Fruit fly (Drosophila melanogaster): ENCODE data around the gene mew.

mew gene

dm6 chrX:13307189-13307588, 48.9 kb upstream of the mew start (continued):
- TF ChIP-seq CG8290 (GFP tag; optimal IDR thresholded peaks at IDR 0.05): no peak
- TF ChIP-seq CG8290 (tag; optimal IDR thresholded peaks at IDR 0.05): no peak
- TF ChIP-seq CG7745 (tag; optimal IDR thresholded peaks at IDR 0.05): no peak
- TF ChIP-seq CG10209 (GFP tag; optimal IDR thresholded peaks at IDR 0.05): peak; percentile 20
- TF ChIP-seq Sin3A (optimal IDR thresholded peaks at IDR 0.05): no peak
- no peak for TF ChIP-seq gsb (GFP tag; IDR thresholded peaks at IDR 0.05)
- TF ChIP-seq bsh (GFP tag; optimal IDR thresholded peaks at IDR 0.05): peak in 1 of 2 experiments; percentile 12
- TF ChIP-seq slou (GFP tag; optimal IDR thresholded peaks at IDR 0.05): no peak
- peak; percentile 32 for TF ChIP-seq CG11723 (GFP tag; optimal IDR thresholded peaks at IDR 0.05)
- TF ChIP-seq CG1792 (GFP tag; optimal IDR thresholded peaks at IDR 0.05): no peak
- no peak for TF ChIP-seq Elba2 (GFP tag; optimal IDR thresholded peaks at IDR 0.05)
- TF ChIP-seq sc (optimal IDR thresholded peaks at IDR 0.05): no peak
- peak; percentile 1 for TF ChIP-seq sc (GFP tag; optimal IDR thresholded peaks at IDR 0.05)
- TF ChIP-seq pho (GFP tag; optimal IDR thresholded peaks at IDR 0.05): no peak
- TF ChIP-seq az2 (GFP tag; optimal IDR thresholded peaks at IDR 0.05): peak; percentile 17
- no peak for TF ChIP-seq CG9797 (GFP tag; optimal IDR thresholded peaks at IDR 0.05)
- no peak for TF ChIP-seq scrt (GFP tag; optimal IDR thresholded peaks at IDR 0.05)
- no peak for TF ChIP-seq hkb (optimal IDR thresholded peaks at IDR 0.05)
- 0 out of 2 replicates have a peak, but pooled peaks have one; percentile 14 for TF ChIP-seq hkb (GFP tag; IDR thresholded peaks at IDR 0.05)
- no peak for TF ChIP-seq ap (GFP tag; IDR thresholded peaks at IDR 0.05)
- no peak for TF ChIP-seq CG16779 (GFP tag; IDR thresholded peaks at IDR 0.05)
- TF ChIP-seq ttk (GFP tag; IDR thresholded peaks at IDR 0.05): no peak
- no peak for TF ChIP-seq CG11247 (GFP tag; IDR thresholded peaks at IDR 0.05)
- no peak for TF ChIP-seq CG16863 (GFP tag; optimal IDR thresholded peaks at IDR 0.05)
- TF ChIP-seq Oli (tag; optimal IDR thresholded peaks at IDR 0.05): peak; percentile 22
- TF ChIP-seq CG10959 (GFP tag; IDR thresholded peaks at IDR 0.05): no peak
- no peak for TF ChIP-seq luna (GFP tag; optimal IDR thresholded peaks at IDR 0.05)
- TF ChIP-seq Max (GFP tag; optimal IDR thresholded peaks at IDR 0.05): peak; percentile 15
- no peak for TF ChIP-seq CG7271 (tag; optimal IDR thresholded peaks at IDR 0.05)
- TF ChIP-seq CG4707 (GFP tag; optimal IDR thresholded peaks at IDR 0.05): no peak
- TF ChIP-seq stwl (tag; optimal IDR thresholded peaks at IDR 0.05): no peak
- no peak for TF ChIP-seq CG4730 (GFP tag; IDR thresholded peaks at IDR 0.05)
- no peak for TF ChIP-seq hth (optimal IDR thresholded peaks at IDR 0.05)
- TF ChIP-seq CG14050 (GFP tag; IDR thresholded peaks at IDR 0.05): no peak
- no peak for TF ChIP-seq pita (GFP tag; optimal IDR thresholded peaks at IDR 0.05)
- peak; percentile 16 for TF ChIP-seq dmrt11E (tag; optimal IDR thresholded peaks at IDR 0.05)
- TF ChIP-seq Ada2b (GFP tag; IDR thresholded peaks at IDR 0.05): no peak
- TF ChIP-seq CG9932 (GFP tag; IDR thresholded peaks at IDR 0.05): no peak
- no peak for TF ChIP-seq Deaf1 (tag; optimal IDR thresholded peaks at IDR 0.05)
- peak; percentile 25 for TF ChIP-seq tio (GFP tag; optimal IDR thresholded peaks at IDR 0.05)
- no peak for TF ChIP-seq CG11093 (GFP tag; IDR thresholded peaks at IDR 0.05)
- TF ChIP-seq cwo (GFP tag; optimal IDR thresholded peaks at IDR 0.05): peak; percentile 28
- no peak for TF ChIP-seq ind (GFP tag; optimal IDR thresholded peaks at IDR 0.05)
- peak; percentile 18 for TF ChIP-seq CG9727 (GFP tag; optimal IDR thresholded peaks at IDR 0.05)
- TF ChIP-seq YL-1 (GFP tag; optimal IDR thresholded peaks at IDR 0.05): no peak
- no peak for TF ChIP-seq CG13624 (GFP tag; optimal IDR thresholded peaks at IDR 0.05)
- TF ChIP-seq CG30403 (GFP tag; optimal IDR thresholded peaks at IDR 0.05): peak; percentile 43
- no peak for TF ChIP-seq cato (GFP tag; optimal IDR thresholded peaks at IDR 0.05; ENCODE audit: borderline replicate concordance)
- TF ChIP-seq CG15601 (tag; optimal IDR thresholded peaks at IDR 0.05): peak; percentile 8
- no peak for TF ChIP-seq abd-A (tag; optimal IDR thresholded peaks at IDR 0.05)
- no peak for TF ChIP-seq ash1 (GFP tag; optimal IDR thresholded peaks at IDR 0.05)
- no peak for TF ChIP-seq MESR4 (GFP tag; optimal IDR thresholded peaks at IDR 0.05)
- TF ChIP-seq Dp (GFP tag; optimal IDR thresholded peaks at IDR 0.05): no peak
